Fruit fly (Drosophila melanogaster) whole organism, embryonic: ENCODE results near the gene CG33946.

Experiments used
- Atf6 ChIP-seq: fragments of 200-800 bp; sonication (Bioruptor generic); IDR thresholded peaks from 2 replicates; pipeline ENCODE4 v1.3.6; 2022; ENCODE audit warnings: missing biosample characterization, missing genetic modification characterization
- B-H1 ChIP-seq: fragments of 200-800 bp; sonication (Bioruptor generic); IDR thresholded peaks from 3 replicates; pipeline ENCODE4 v1.3.6; 2022; ENCODE audit warnings: missing biosample characterization, missing genetic modification characterization
- Bdp1 ChIP-seq: fragments of 200-800 bp; sonication (Bioruptor generic); optimal IDR thresholded peaks from 3 replicates; lab custom pipeline; 2016; ENCODE audit warnings: missing biosample characterization, missing genetic modification characterization
- CG10147 ChIP-seq: fragments of 200-800 bp; sonication (Bioruptor generic); optimal IDR thresholded peaks from 2 replicates; lab custom pipeline; 2019; ENCODE audit warnings: missing biosample characterization, mild to moderate bottlenecking, missing genetic modification characterization, moderate library complexity
- CG10431 ChIP-seq: fragments of 200-800 bp; sonication (Bioruptor generic); optimal IDR thresholded peaks from 3 replicates; lab custom pipeline; 2018; ENCODE audit warnings: missing biosample characterization, mild to moderate bottlenecking, missing genetic modification characterization
- CG11560 ChIP-seq: fragments of 200-800 bp; sonication (Bioruptor generic); IDR thresholded peaks from 3 replicates; pipeline ENCODE4 v1.3.6; 2022; ENCODE audit warnings: missing biosample characterization, missing genetic modification characterization
- CG12155 ChIP-seq: fragments of 200-800 bp; sonication (Bioruptor generic); optimal IDR thresholded peaks from 3 replicates; lab custom pipeline; 2016; ENCODE audit warnings: missing biosample characterization, missing genetic modification characterization
- CG14965 ChIP-seq: fragments of 200-800 bp; sonication (Bioruptor generic); optimal IDR thresholded peaks from 2 replicates; lab custom pipeline; 2016; ENCODE audit warnings: missing biosample characterization, missing genetic modification characterization, borderline replicate concordance
- CG15479 ChIP-seq: fragments of 200-800 bp; sonication (Bioruptor generic); optimal IDR thresholded peaks from 3 replicates; lab custom pipeline; 2019; ENCODE audit warnings: missing biosample characterization, mild to moderate bottlenecking, missing genetic modification characterization, moderate library complexity
- CG15601 ChIP-seq: fragments of 200-800 bp; sonication (Bioruptor generic); optimal IDR thresholded peaks from 3 replicates; lab custom pipeline; 2019; ENCODE audit warnings: missing biosample characterization, mild to moderate bottlenecking, missing genetic modification characterization, moderate library complexity
- CG15696 ChIP-seq: fragments of 200-800 bp; sonication (Bioruptor generic); optimal IDR thresholded peaks from 2 replicates; lab custom pipeline; 2019; ENCODE audit warnings: missing biosample characterization, mild to moderate bottlenecking, missing genetic modification characterization, moderate library complexity
- CG1647 ChIP-seq: fragments of 200-800 bp; sonication (Bioruptor generic); optimal IDR thresholded peaks from 3 replicates; lab custom pipeline; 2016; ENCODE audit warnings: missing biosample characterization, missing genetic modification characterization
- CG17359 ChIP-seq: fragments of 200-800 bp; sonication (Bioruptor generic); optimal IDR thresholded peaks from 3 replicates; lab custom pipeline; 2018; ENCODE audit warnings: missing biosample characterization, mild to moderate bottlenecking, missing genetic modification characterization, moderate library complexity
- CG17912 ChIP-seq: fragments of 200-800 bp; sonication (Bioruptor generic); optimal IDR thresholded peaks from 2 replicates; lab custom pipeline; 2018; ENCODE audit warnings: missing biosample characterization, mild to moderate bottlenecking, missing genetic modification characterization
- CG18619 ChIP-seq: fragments of 200-800 bp; sonication (Bioruptor generic); optimal IDR thresholded peaks from 3 replicates; lab custom pipeline; 2017; ENCODE audit warnings: missing biosample characterization, mild to moderate bottlenecking, missing genetic modification characterization
- CG18764 ChIP-seq: fragments of 200-800 bp; sonication (Bioruptor generic); optimal IDR thresholded peaks from 3 replicates; lab custom pipeline; 2016; ENCODE audit warnings: missing biosample characterization, missing genetic modification characterization
- CG3065 ChIP-seq: fragments of 200-800 bp; sonication (Bioruptor generic); optimal IDR thresholded peaks from 2 replicates; lab custom pipeline; 2016; ENCODE audit warnings: missing biosample characterization, missing genetic modification characterization
- CG31224 ChIP-seq: fragments of 200-800 bp; sonication (Bioruptor generic); IDR thresholded peaks from 2 replicates; pipeline ENCODE4 v1.3.6; 2022; ENCODE audit warnings: missing biosample characterization, missing genetic modification characterization
- CG32532 ChIP-seq: fragments of 200-800 bp; sonication (Bioruptor generic); IDR thresholded peaks from 2 replicates; pipeline ENCODE4 v1.3.6; 2022; ENCODE audit warnings: missing biosample characterization, missing genetic modification characterization
- CG32767 ChIP-seq: fragments of 200-800 bp; sonication (Bioruptor generic); IDR thresholded peaks from 2 replicates; pipeline ENCODE4 v1.3.6; 2022; ENCODE audit warnings: missing biosample characterization, missing genetic modification characterization
- CG33557 ChIP-seq: fragments of 200-800 bp; sonication (Bioruptor generic); optimal IDR thresholded peaks from 2 replicates; lab custom pipeline; 2019; ENCODE audit warnings: missing biosample characterization, mild to moderate bottlenecking, missing genetic modification characterization, moderate library complexity
- CG6683 ChIP-seq: fragments of 200-800 bp; sonication (Bioruptor generic); optimal IDR thresholded peaks from 2 replicates; lab custom pipeline; 2017; ENCODE audit warnings: missing biosample characterization, mild to moderate bottlenecking, missing genetic modification characterization, missing genetic modification reagents
- CG8089 ChIP-seq: fragments of 200-800 bp; sonication (Bioruptor generic); optimal IDR thresholded peaks from 3 replicates; lab custom pipeline; 2016; ENCODE audit warnings: missing biosample characterization, missing genetic modification characterization
- CG9727 ChIP-seq: fragments of 200-800 bp; sonication (Bioruptor generic); optimal IDR thresholded peaks from 3 replicates; lab custom pipeline; 2017; ENCODE audit warnings: missing biosample characterization, mild to moderate bottlenecking, missing genetic modification characterization
- CG9797 ChIP-seq: fragments of 200-800 bp; sonication (Bioruptor generic); optimal IDR thresholded peaks from 3 replicates; lab custom pipeline; 2018; ENCODE audit warnings: missing biosample characterization, mild to moderate bottlenecking, missing genetic modification characterization
- Doc3 ChIP-seq: fragments of 200-800 bp; sonication (Bioruptor generic); IDR thresholded peaks from 3 replicates; pipeline ENCODE4 v1.3.6; 2022; ENCODE audit warnings: missing biosample characterization, missing genetic modification characterization; ENCODE audit not compliant: partially characterized antibody
- Fer2 ChIP-seq: fragments of 200-800 bp; sonication (Bioruptor generic); optimal IDR thresholded peaks from 2 replicates; lab custom pipeline; 2018; ENCODE audit warnings: missing biosample characterization, mild to moderate bottlenecking, missing genetic modification characterization, moderate library complexity
- Fer3 ChIP-seq: fragments of 200-800 bp; sonication (Bioruptor generic); optimal IDR thresholded peaks from 2 replicates; lab custom pipeline; 2018; ENCODE audit warnings: missing biosample characterization, mild to moderate bottlenecking, missing genetic modification characterization, moderate library complexity
- Kr ChIP-seq: fragments of 200-800 bp; sonication (Bioruptor generic); optimal IDR thresholded peaks from 2 replicates; lab custom pipeline; 2017; ENCODE audit warnings: missing biosample characterization, mild to moderate bottlenecking, missing genetic modification characterization
- Meics ChIP-seq: fragments of 200-800 bp; sonication (Bioruptor generic); optimal IDR thresholded peaks from 2 replicates; lab custom pipeline; 2017; ENCODE audit warnings: missing biosample characterization, mild to moderate bottlenecking, missing genetic modification characterization
- Mes4 ChIP-seq: fragments of 200-800 bp; sonication (Bioruptor generic); optimal IDR thresholded peaks from 2 replicates; lab custom pipeline; 2016; ENCODE audit warnings: missing biosample characterization, missing genetic modification characterization
- Taf1 ChIP-seq: fragments of 200-800 bp; sonication (Bioruptor generic); IDR thresholded peaks from 2 replicates; pipeline ENCODE4 v1.3.6; 2022; ENCODE audit warnings: missing biosample characterization, missing genetic modification characterization
- aop ChIP-seq: fragments of 200-800 bp; sonication (Bioruptor generic); IDR thresholded peaks from 2 replicates; pipeline ENCODE4 v1.3.6; 2022; ENCODE audit warnings: missing biosample characterization, missing genetic modification characterization
- cad ChIP-seq: fragments of >200 bp; optimal IDR thresholded peaks from 2 replicates; lab custom pipeline; 2017; ENCODE audit warnings: missing biosample characterization, missing genetic modification characterization
- cato ChIP-seq: fragments of 200-800 bp; sonication (Bioruptor generic); optimal IDR thresholded peaks from 2 replicates; lab custom pipeline; 2016; ENCODE audit warnings: missing biosample characterization, missing genetic modification characterization, borderline replicate concordance
- da ChIP-seq: fragments of 200-800 bp; sonication (Bioruptor generic); optimal IDR thresholded peaks from 2 replicates; lab custom pipeline; 2016; ENCODE audit warnings: missing biosample characterization, missing genetic modification characterization
- fd3F ChIP-seq: fragments of 200-800 bp; sonication (Bioruptor generic); optimal IDR thresholded peaks from 2 replicates; lab custom pipeline; 2018; ENCODE audit warnings: missing biosample characterization, mild to moderate bottlenecking, missing genetic modification characterization, moderate library complexity
- hkb ChIP-seq, 2 experiments: fragments of 200-800 bp in 1 of 2; fragments of >200 bp in 1 of 2; sonication (Bioruptor generic) in 1 of 2; IDR thresholded peaks in 1 of 2; optimal IDR thresholded peaks in 1 of 2; 2 replicates each; pipeline versions ENCODE4 v1.3.6 to Lab custom; 2017 to 2022; ENCODE audit warnings: missing biosample characterization in 1 of 2, missing genetic modification characterization in 1 of 2
- lbe ChIP-seq: fragments of 200-800 bp; sonication (Bioruptor generic); optimal IDR thresholded peaks from 2 replicates; lab custom pipeline; 2016; ENCODE audit warnings: missing biosample characterization, mild to moderate bottlenecking, missing genetic modification characterization
- lilli ChIP-seq: fragments of 200-800 bp; sonication (Bioruptor generic); optimal IDR thresholded peaks from 3 replicates; lab custom pipeline; 2016; ENCODE audit warnings: missing biosample characterization, missing genetic modification characterization
- lov ChIP-seq, 2 experiments: fragments of 200-800 bp in 1 of 2; fragments of >200 bp in 1 of 2; sonication (Bioruptor generic) in 1 of 2; IDR thresholded peaks in 1 of 2; optimal IDR thresholded peaks in 1 of 2; 2 replicates in 1 of 2; 3 replicates in 1 of 2; pipeline versions ENCODE4 v1.3.6 to Lab custom; 2017 to 2022; ENCODE audit warnings: missing biosample characterization in 1 of 2, missing genetic modification characterization in 1 of 2
- luna ChIP-seq: fragments of 200-800 bp; sonication (Bioruptor generic); optimal IDR thresholded peaks from 2 replicates; lab custom pipeline; 2016; ENCODE audit warnings: missing biosample characterization, missing genetic modification characterization
- nom ChIP-seq: fragments of 200-800 bp; sonication (Bioruptor generic); optimal IDR thresholded peaks from 2 replicates; lab custom pipeline; 2017; ENCODE audit warnings: missing biosample characterization, missing genetic modification characterization, mild to moderate bottlenecking, moderate library complexity, missing genetic modification reagents
- pb ChIP-seq: fragments of 200-800 bp; sonication (Bioruptor generic); optimal IDR thresholded peaks from 3 replicates; lab custom pipeline; 2016; ENCODE audit warnings: missing biosample characterization, missing genetic modification characterization
- pzg ChIP-seq: fragments of 200-800 bp; sonication (Bioruptor generic); optimal IDR thresholded peaks from 3 replicates; lab custom pipeline; 2018; ENCODE audit warnings: missing biosample characterization, mild to moderate bottlenecking, missing genetic modification characterization, moderate library complexity
- sens ChIP-seq: fragments of 200-800 bp; sonication (Bioruptor generic); peaks from one replicate; lab custom pipeline; 2016; ENCODE audit warnings: missing biosample characterization, missing genetic modification characterization
- seq ChIP-seq: fragments of 200-800 bp; sonication (Bioruptor generic); IDR thresholded peaks from 2 replicates; pipeline ENCODE4 v1.3.6; 2022; ENCODE audit warnings: missing biosample characterization, missing genetic modification characterization
- ssp ChIP-seq: fragments of 200-800 bp; sonication (Bioruptor generic); IDR thresholded peaks from 2 replicates; pipeline ENCODE4 v1.3.6; 2022; ENCODE audit warnings: missing biosample characterization, missing genetic modification characterization

CG33946 gene

DNA sequence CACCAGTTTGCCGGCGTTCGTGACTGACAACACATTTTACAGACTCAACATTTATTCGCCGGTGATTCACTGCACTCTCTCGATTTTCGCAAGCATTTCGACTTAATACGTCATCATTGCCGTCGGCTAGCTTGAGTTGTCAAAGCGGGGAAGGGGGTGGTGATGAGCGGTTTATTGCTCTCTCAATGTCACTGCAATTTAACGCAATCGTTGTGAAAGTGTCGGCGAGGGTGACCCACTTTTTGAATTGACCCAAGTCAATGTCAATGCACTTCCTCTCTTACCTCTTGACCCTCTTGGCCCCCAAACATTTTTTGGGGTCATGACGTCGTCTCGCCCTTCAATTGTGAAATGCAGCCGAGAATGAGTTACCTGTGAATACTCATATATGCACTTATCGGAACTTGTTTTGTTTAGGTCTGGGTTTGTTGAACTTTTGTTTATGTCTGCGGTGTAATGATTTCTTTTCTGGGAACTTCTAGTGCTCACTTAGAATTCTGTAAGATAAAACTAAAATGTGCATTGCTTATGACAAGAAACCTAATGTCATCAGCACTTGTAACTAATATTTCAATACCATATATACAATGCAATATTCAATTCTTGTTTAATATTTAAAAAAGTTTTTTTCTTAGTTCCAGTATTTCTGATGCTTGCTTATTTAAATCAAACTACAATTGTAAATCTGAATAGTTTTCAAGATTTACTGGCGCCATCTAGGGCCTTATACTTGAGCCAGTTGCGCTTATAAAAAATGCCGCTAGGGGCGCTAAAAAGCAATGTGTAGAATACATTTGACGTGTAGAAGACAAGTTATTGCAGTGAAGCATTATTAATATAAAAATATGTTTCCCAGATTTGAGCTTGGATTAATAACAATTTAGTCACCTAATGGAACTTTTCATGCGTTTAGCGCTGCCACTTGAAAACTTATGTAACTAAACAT is 43.8 kb downstream of the CG33946 start (continued):
- no peak for TF ChIP-seq da
- TF ChIP-seq CG33557 (GFP tag; lab: Kevin White, UChicago) = no peak
- TF ChIP-seq CG17359 = peak; percentile 27
- TF ChIP-seq aop (GFP tag; lab: Robert Waterston, UW) = no peak
- peak; percentile 11 for TF ChIP-seq Mes4
- TF ChIP-seq CG14965 (GFP tag; lab: Kevin White, UChicago) = no peak
- TF ChIP-seq CG1647 (GFP tag; lab: Kevin White, UChicago) = no peak
- TF ChIP-seq CG9727 (GFP tag; lab: Kevin White, UChicago) = no peak
- peak; percentile 94 for TF ChIP-seq sens (GFP tag; lab: Kevin White, UChicago)
- 0 out of 2 replicates have a peak, but pooled peaks have one; percentile 12 for TF ChIP-seq ssp (GFP tag; lab: Robert Waterston, UW)
- no peak for TF ChIP-seq hkb (optimal IDR thresholded peaks at IDR 0.05; lab: Kevin White, UChicago)
- no peak for TF ChIP-seq hkb (GFP tag; IDR thresholded peaks at IDR 0.05; lab: Robert Waterston, UW)
- TF ChIP-seq Kr (GFP tag; lab: Kevin White, UChicago) = no peak
- no peak for TF ChIP-seq pb (GFP tag; lab: Kevin White, UChicago)
- no peak for TF ChIP-seq CG8089
- TF ChIP-seq lov (optimal IDR thresholded peaks at IDR 0.05; lab: Kevin White, UChicago) = no peak
- TF ChIP-seq lov (GFP tag; IDR thresholded peaks at IDR 0.05; lab: Robert Waterston, UW) = no peak
- TF ChIP-seq CG9797 (GFP tag; lab: Kevin White, UChicago) = no peak
- peak; percentile 12; the same call in 1 of the 3 replicates for TF ChIP-seq B-H1
- no peak for TF ChIP-seq cato
- no peak for TF ChIP-seq Fer2
- peak; percentile 40 for TF ChIP-seq Fer3 (tag; lab: Kevin White, UChicago)
- no peak for TF ChIP-seq CG3065 (GFP tag; lab: Kevin White, UChicago)
- no peak for TF ChIP-seq CG31224 (GFP tag; lab: Robert Waterston, UW)
- TF ChIP-seq Meics (GFP tag; lab: Kevin White, UChicago) = peak; percentile 45
- no peak for TF ChIP-seq CG6683 (GFP tag; lab: Kevin White, UChicago)
- TF ChIP-seq Doc3 (GFP tag; lab: Robert Waterston, UW) = no peak
- no peak for TF ChIP-seq Atf6
- TF ChIP-seq CG32532 (GFP tag; lab: Robert Waterston, UW) = peak; percentile 81
- no peak for TF ChIP-seq CG10431 (GFP tag; lab: Kevin White, UChicago)
- TF ChIP-seq Taf1 = no peak
- TF ChIP-seq fd3F (GFP tag; lab: Kevin White, UChicago) = peak; percentile 13
- peak; percentile 64 for TF ChIP-seq lilli (GFP tag; lab: Kevin White, UChicago)
- no peak for TF ChIP-seq CG18619 (GFP tag; lab: Kevin White, UChicago)
- TF ChIP-seq CG12155 (GFP tag; lab: Kevin White, UChicago) = peak; percentile 13
- TF ChIP-seq seq (GFP tag; lab: Robert Waterston, UW) = no peak
- TF ChIP-seq CG32767 (GFP tag; lab: Robert Waterston, UW) = no peak
- no peak for TF ChIP-seq CG10147
- no peak for TF ChIP-seq pzg (GFP tag; lab: Kevin White, UChicago)
- no peak for TF ChIP-seq nom (GFP tag; lab: Kevin White, UChicago)
- TF ChIP-seq CG18764 (GFP tag; lab: Kevin White, UChicago) = no peak
- no peak for TF ChIP-seq Bdp1 (GFP tag; lab: Kevin White, UChicago)
- no peak for TF ChIP-seq cad (GFP tag; lab: Kevin White, UChicago)
- no peak for TF ChIP-seq luna (GFP tag; lab: Kevin White, UChicago)
- TF ChIP-seq CG15696 (tag; lab: Kevin White, UChicago) = peak; percentile 69
- peak; percentile 9 for TF ChIP-seq CG15601
- TF ChIP-seq CG11560 (tag; lab: Robert Waterston, UW) = no peak
- no peak for TF ChIP-seq lbe
- TF ChIP-seq CG17912 (GFP tag; lab: Kevin White, UChicago) = peak; percentile 5
- TF ChIP-seq CG15479 (GFP tag; lab: Kevin White, UChicago) = no peak
